Worm (Caenorhabditis elegans) whole organism, late embryonic: ENCODE measurements around the gene fzo-1.

Experiments
- C38D4.7 ChIP-seq: fragments of 200-800 bp; sonication (Bioruptor generic); optimal IDR thresholded peaks from 2 replicates; lab custom pipeline; 2018; ENCODE audit warnings: mild to moderate bottlenecking, missing genetic modification characterization, moderate library complexity, missing compliant biosample characterization
- K02D7.2 ChIP-seq: sonication (generic microtip); optimal IDR thresholded peaks from 2 replicates; lab custom pipeline; 2017; ENCODE audit warnings: mild to moderate bottlenecking, missing genetic modification characterization, missing compliant biosample characterization
- K09A11.1 ChIP-seq: sonication (generic microtip); optimal IDR thresholded peaks from 2 replicates; lab custom pipeline; 2017; ENCODE audit warnings: antibody characterized with exemption, mild to moderate bottlenecking, missing genetic modification characterization, missing compliant biosample characterization; ENCODE audit not compliant: insufficient read depth
- ceh-14 ChIP-seq: sonication (generic microtip); optimal IDR thresholded peaks from 2 replicates; lab custom pipeline; 2016; ENCODE audit warnings: missing genotype, missing genetic modification characterization, missing compliant biosample characterization
- ceh-18 ChIP-seq: sonication (generic microtip); optimal IDR thresholded peaks from 2 replicates; lab custom pipeline; 2016; ENCODE audit warnings: missing genetic modification characterization, missing compliant biosample characterization
- ceh-19 ChIP-seq: fragments of 200-800 bp; sonication (Bioruptor generic); optimal IDR thresholded peaks from 2 replicates; lab custom pipeline; 2018; ENCODE audit warnings: mild to moderate bottlenecking, missing genetic modification characterization, missing compliant biosample characterization
- ceh-24 ChIP-seq: sonication (generic microtip); optimal IDR thresholded peaks from 2 replicates; lab custom pipeline; 2016; ENCODE audit warnings: mild to moderate bottlenecking, missing genetic modification characterization, missing compliant biosample characterization
- ceh-31 ChIP-seq: sonication (generic microtip); optimal IDR thresholded peaks from 2 replicates; lab custom pipeline; 2016; ENCODE audit warnings: missing genetic modification characterization, missing compliant biosample characterization
- ceh-48 ChIP-seq: sonication (generic microtip); optimal IDR thresholded peaks from 2 replicates; lab custom pipeline; 2016; ENCODE audit warnings: missing genetic modification characterization, inconsistent platforms, missing compliant biosample characterization
- che-1 ChIP-seq: sonication (generic microtip); optimal IDR thresholded peaks from 2 replicates; lab custom pipeline; 2016; ENCODE audit warnings: mild to moderate bottlenecking, missing genetic modification characterization, missing compliant biosample characterization
- dmd-4 ChIP-seq: sonication (generic microtip); optimal IDR thresholded peaks from 2 replicates; lab custom pipeline; 2016; ENCODE audit warnings: borderline replicate concordance, missing genetic modification characterization, missing compliant biosample characterization
- dve-1 ChIP-seq: sonication (generic microtip); optimal IDR thresholded peaks from 2 replicates; lab custom pipeline; 2017; ENCODE audit warnings: antibody characterized with exemption, mild to moderate bottlenecking, missing genetic modification characterization, missing compliant biosample characterization
- elt-2 ChIP-seq: sonication (generic microtip); optimal IDR thresholded peaks from 2 replicates; lab custom pipeline; 2016; ENCODE audit warnings: missing genetic modification reagents, missing genetic modification characterization, missing compliant biosample characterization
- elt-4 ChIP-seq: sonication (generic microtip); optimal IDR thresholded peaks from 2 replicates; lab custom pipeline; 2016; ENCODE audit warnings: missing genetic modification characterization, missing compliant biosample characterization
- ets-4 ChIP-seq: sonication (generic microtip); optimal IDR thresholded peaks from 2 replicates; lab custom pipeline; 2016; ENCODE audit warnings: missing genetic modification characterization, missing compliant biosample characterization
- eyg-1 ChIP-seq: sonication (generic microtip); optimal IDR thresholded peaks from 2 replicates; lab custom pipeline; 2016; ENCODE audit warnings: missing genotype, missing genetic modification characterization, missing compliant biosample characterization
- fkh-10 ChIP-seq: fragments of 150-350 bp; optimal IDR thresholded peaks from 2 replicates; lab custom pipeline; 2014; ENCODE audit warnings: missing biosample characterization, missing genetic modification reagents, missing genetic modification characterization
- gmeb-2 ChIP-seq: sonication (generic microtip); optimal IDR thresholded peaks from 2 replicates; lab custom pipeline; 2016; ENCODE audit warnings: missing genetic modification characterization, inconsistent platforms, missing compliant biosample characterization
- hlh-6 ChIP-seq: sonication (generic microtip); optimal IDR thresholded peaks from 2 replicates; lab custom pipeline; 2016; ENCODE audit warnings: missing genotype, missing genetic modification characterization, missing compliant biosample characterization
- hlh-8 ChIP-seq: sonication (generic microtip); optimal IDR thresholded peaks from 2 replicates; lab custom pipeline; 2016; ENCODE audit warnings: missing genotype, missing genetic modification characterization, missing compliant biosample characterization
- lim-6 ChIP-seq: sonication (generic microtip); optimal IDR thresholded peaks from 2 replicates; lab custom pipeline; 2016; ENCODE audit warnings: missing genetic modification characterization, missing compliant biosample characterization
- lin-11 ChIP-seq: fragments of 200-800 bp; sonication (Bioruptor generic); optimal IDR thresholded peaks from 2 replicates; lab custom pipeline; 2018; ENCODE audit warnings: mild to moderate bottlenecking, missing genetic modification characterization, missing compliant biosample characterization
- madf-2 ChIP-seq: sonication (generic microtip); optimal IDR thresholded peaks from 2 replicates; lab custom pipeline; 2017; ENCODE audit warnings: missing genetic modification characterization, missing compliant biosample characterization
- nfya-1 ChIP-seq: sonication (generic microtip); optimal IDR thresholded peaks from 2 replicates; lab custom pipeline; 2017; ENCODE audit warnings: missing genetic modification characterization, mild to moderate bottlenecking, missing compliant biosample characterization, antibody characterized with exemption, moderate library complexity
- nhr-11 ChIP-seq: fragments of 150-350 bp; optimal IDR thresholded peaks from 2 replicates; lab custom pipeline; 2014; ENCODE audit warnings: missing biosample characterization, missing genetic modification characterization
- pag-3 ChIP-seq: sonication (generic microtip); optimal IDR thresholded peaks from 2 replicates; lab custom pipeline; 2016; ENCODE audit warnings: missing compliant biosample characterization, missing genetic modification characterization, borderline replicate concordance
- pax-1 ChIP-seq: fragments of 150-350 bp; optimal IDR thresholded peaks from 2 replicates; lab custom pipeline; 2014; ENCODE audit warnings: missing biosample characterization, missing genetic modification characterization
- pha-4 ChIP-seq: fragments of 150-350 bp; optimal IDR thresholded peaks from 2 replicates; lab custom pipeline; 2018; ENCODE audit warnings: missing biosample characterization, missing genetic modification reagents, missing genetic modification characterization
- ref-2 ChIP-seq: sonication (generic microtip); optimal IDR thresholded peaks from 2 replicates; lab custom pipeline; 2016; ENCODE audit warnings: missing genetic modification characterization, missing compliant biosample characterization
- rnt-1 ChIP-seq: sonication (generic microtip); optimal IDR thresholded peaks from 2 replicates; lab custom pipeline; 2016; ENCODE audit warnings: missing genetic modification characterization, missing compliant biosample characterization
- sox-4 ChIP-seq: sonication (generic microtip); optimal IDR thresholded peaks from 2 replicates; lab custom pipeline; 2017; ENCODE audit warnings: mild to moderate bottlenecking, missing genetic modification characterization, inconsistent platforms, missing compliant biosample characterization
- tbx-2 ChIP-seq: sonication (generic microtip); optimal IDR thresholded peaks from 2 replicates; lab custom pipeline; 2016; ENCODE audit warnings: missing genetic modification characterization, missing compliant biosample characterization
- unc-42 ChIP-seq: sonication (generic microtip); optimal IDR thresholded peaks from 2 replicates; lab custom pipeline; 2016; ENCODE audit warnings: missing genotype, missing genetic modification characterization, missing compliant biosample characterization
- unc-55 ChIP-seq: sonication (generic microtip); optimal IDR thresholded peaks from 2 replicates; lab custom pipeline; 2017; ENCODE audit warnings: missing biosample characterization, missing genetic modification reagents, missing genetic modification characterization
- unc-86 ChIP-seq: sonication (generic microtip); optimal IDR thresholded peaks from 2 replicates; lab custom pipeline; 2016; ENCODE audit warnings: missing genetic modification characterization, missing compliant biosample characterization
- zip-5 ChIP-seq: sonication (generic microtip); optimal IDR thresholded peaks from 2 replicates; lab custom pipeline; 2016; ENCODE audit warnings: missing genetic modification characterization, missing compliant biosample characterization
- ztf-16 ChIP-seq: sonication (generic microtip); optimal IDR thresholded peaks from 2 replicates; lab custom pipeline; 2017; ENCODE audit warnings: missing genetic modification characterization, missing compliant biosample characterization

Gene fzo-1

DNA sequence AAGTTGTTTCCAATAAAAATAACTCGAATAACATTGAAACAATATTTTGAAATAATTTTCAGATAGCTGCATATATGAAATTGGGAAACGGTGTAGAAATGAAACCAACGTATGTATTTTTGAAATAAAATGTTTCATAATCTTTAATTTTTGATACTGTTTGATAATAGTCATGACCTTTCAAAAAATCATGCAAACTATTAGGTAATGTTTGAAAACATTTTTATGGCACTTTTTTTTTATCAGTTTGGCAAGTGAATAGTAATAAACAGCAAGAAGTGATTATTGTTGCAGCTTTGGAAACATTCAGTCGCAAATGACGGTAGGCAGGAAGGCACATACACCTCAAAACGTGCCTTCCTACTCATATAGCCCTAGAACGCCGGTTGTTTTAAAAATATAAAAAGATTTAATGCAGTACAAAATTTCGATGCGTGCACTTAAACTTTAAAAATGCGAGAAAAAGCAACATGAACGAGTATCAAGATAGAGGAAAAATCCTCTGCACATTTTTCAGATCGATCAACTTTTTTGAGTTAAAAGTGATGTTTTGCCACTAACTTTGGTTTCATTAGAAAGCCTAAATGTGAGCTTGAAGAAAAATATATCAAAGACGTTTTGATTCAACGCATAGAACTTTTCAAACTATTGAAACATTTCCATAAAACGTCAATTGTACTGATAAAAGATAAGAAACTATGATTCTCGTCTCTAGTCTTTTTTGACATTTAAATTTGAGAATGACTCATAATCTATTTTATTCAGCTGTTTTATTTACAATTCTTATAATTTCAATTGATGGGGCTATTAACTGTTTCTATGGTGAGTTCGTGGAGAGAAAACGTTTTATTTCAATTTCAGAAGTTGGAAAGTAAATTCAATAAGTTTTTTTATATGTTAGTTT, 29.7 kb upstream of the fzo-1 start, which contains the start of gene F55C12.19:
Gene F55C12.19, plus strand, starts transcription at position 735 of the 904 bp plus-strand sequence.
- TF ChIP-seq dmd-4 (tag; lab: Kevin White, UChicago) (no peak), ets-4 (no peak), pax-1 (tag; lab: Kevin White, UChicago) (no peak), hlh-8 (tag; lab: Kevin White, UChicago) (no peak), K09A11.1 (tag; lab: Kevin White, UChicago) (no peak), sox-4 (no peak), elt-4 (tag; lab: Kevin White, UChicago) (no peak), unc-55 (GFP tag; lab: Kevin White, UChicago) (no peak), ref-2 (tag; lab: Kevin White, UChicago) (no peak), zip-5 (tag; lab: Kevin White, UChicago) (no peak), pag-3 (tag; lab: Kevin White, UChicago) (no peak), fkh-10 (GFP tag; lab: Kevin White, UChicago) (no peak), tbx-2 (tag; lab: Kevin White, UChicago) (no peak)

DNA sequence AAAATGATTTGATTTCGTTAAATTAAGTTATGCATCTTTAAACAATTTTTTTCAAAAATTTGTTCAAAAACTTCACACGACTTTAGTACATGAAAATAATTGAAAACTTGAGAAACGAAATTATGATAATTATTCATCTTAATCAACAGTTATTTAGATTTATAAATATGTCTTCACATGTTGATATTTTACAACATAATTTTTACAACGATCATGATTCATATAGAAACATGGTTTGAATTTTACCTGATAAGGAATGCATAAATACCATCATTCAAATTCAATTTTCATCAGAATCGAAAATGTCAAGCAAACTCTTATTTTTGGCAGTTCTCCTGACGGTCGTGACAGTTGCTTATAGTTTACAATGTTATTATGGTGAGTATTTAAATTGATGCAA, 27.9 kb upstream of the fzo-1 start, which contains the start of gene tag-234:
Gene tag-234, plus strand, starts transcription at position 301 of the 400 bp plus-strand sequence.
- TF ChIP-seq ceh-14 (tag; lab: Kevin White, UChicago) (no peak), madf-2 (no peak), ceh-19 (GFP tag; lab: Kevin White, UChicago) (no peak), pag-3 (tag; lab: Kevin White, UChicago) (no peak), hlh-6 (no peak), sox-4 (no peak), ceh-18 (tag; lab: Kevin White, UChicago) (no peak), ceh-24 (no peak), elt-2 (no peak), rnt-1 (tag; lab: Kevin White, UChicago) (no peak), ets-4 (no peak), elt-4 (tag; lab: Kevin White, UChicago) (no peak), unc-55 (GFP tag; lab: Kevin White, UChicago) (no peak), lin-11 (tag; lab: Kevin White, UChicago) (no peak)

DNA sequence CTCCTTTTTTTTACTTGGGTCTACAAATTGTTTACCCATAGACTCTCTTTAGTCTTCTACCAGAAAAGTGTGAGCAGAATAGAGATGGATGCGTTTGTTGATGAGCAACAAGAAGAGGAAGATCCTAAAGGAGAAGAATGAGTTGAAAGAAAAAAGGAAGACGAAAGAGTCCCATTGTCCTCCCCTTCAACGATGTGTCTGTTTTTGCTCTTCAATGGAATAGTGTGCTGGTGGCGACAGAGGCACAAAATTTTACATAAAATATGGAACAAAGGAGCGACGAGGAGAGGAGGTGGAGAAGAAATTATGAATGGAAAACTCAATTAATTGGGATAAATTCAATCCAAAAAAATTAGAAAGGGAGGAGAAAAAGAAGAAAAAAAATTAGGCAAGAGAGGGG, 24.6 kb upstream of the fzo-1 start:
- TF ChIP-seq ztf-16, result no peak
- TF ChIP-seq K02D7.2 (tag; lab: Kevin White, UChicago), result no peak
- TF ChIP-seq C38D4.7 (GFP tag; lab: Kevin White, UChicago), result no peak
- TF ChIP-seq elt-2, result no peak
- peak; percentile 41 for TF ChIP-seq ceh-31 (tag; lab: Kevin White, UChicago)
- no peak for TF ChIP-seq eyg-1
- TF ChIP-seq dmd-4 (tag; lab: Kevin White, UChicago), result no peak
- peak; percentile 5 for TF ChIP-seq unc-42 (tag; lab: Kevin White, UChicago)
- TF ChIP-seq dve-1 (tag; lab: Kevin White, UChicago), result no peak
- no peak for TF ChIP-seq pag-3 (tag; lab: Kevin White, UChicago)
- TF ChIP-seq elt-4 (tag; lab: Kevin White, UChicago), result no peak
- TF ChIP-seq unc-86 (tag; lab: Kevin White, UChicago), result no peak
- no peak for TF ChIP-seq pha-4 (tag; lab: Kevin White, UChicago)
- no peak for TF ChIP-seq ceh-48 (tag; lab: Kevin White, UChicago)
- TF ChIP-seq nfya-1 (tag; lab: Kevin White, UChicago), result no peak
- no peak for TF ChIP-seq pax-1 (tag; lab: Kevin White, UChicago)
- no peak for TF ChIP-seq nhr-11 (tag; lab: Kevin White, UChicago)
- TF ChIP-seq, all 69 proteins: peak for 2

DNA sequence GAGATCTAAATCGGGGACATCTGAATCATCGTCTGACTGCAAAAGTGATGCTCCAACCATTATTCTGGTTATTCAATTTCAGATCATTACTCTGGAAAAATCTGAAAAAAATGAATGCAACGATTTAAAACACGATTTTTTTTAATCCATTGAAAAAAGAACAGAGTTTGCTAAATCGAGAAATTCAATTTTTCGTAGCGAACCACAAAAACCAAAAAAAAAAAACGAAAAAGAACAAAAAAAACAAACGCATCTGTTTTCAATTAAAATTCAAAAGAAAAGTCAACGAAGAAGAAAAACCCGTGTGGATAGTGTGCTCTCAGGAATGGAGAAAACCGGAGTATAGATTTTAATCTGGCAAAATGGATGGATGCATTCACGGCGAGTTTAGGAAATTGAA, 22.3 kb upstream of the fzo-1 start, which contains the start of gene F55C12.4:
Gene F55C12.4, minus strand, starts transcription at position 101 of the 400 bp plus-strand sequence.
- TF ChIP-seq unc-42 (tag; lab: Kevin White, UChicago) (no peak), hlh-6 (no peak), gmeb-2 (no peak), lim-6 (tag; lab: Kevin White, UChicago) (no peak), che-1 (tag; lab: Kevin White, UChicago) (no peak), sox-4 (no peak), elt-2 (no peak)
